Worm (Caenorhabditis elegans): ENCODE data around the gene rha-1.
A peak's percentile ranks its signal among the peaks of the same experiment; 100 is the strongest.

rha-1 gene

ce11 chrII:8916656-8917055 is 33.2 kb upstream of the rha-1 start (continued):
- no peak for TF ChIP-seq dox-1 (GFP tag; IDR thresholded peaks at IDR 0.05)
- TF ChIP-seq F57C9.4 (tag; optimal IDR thresholded peaks at IDR 0.05): no peak

ce11 chrII:8914654-8915053 is 31.2 kb upstream of the rha-1 start:
- TF ChIP-seq ccch-3 (GFP tag; optimal IDR thresholded peaks at IDR 0.05) (no peak), madf-6 (GFP tag; IDR thresholded peaks at IDR 0.05) (no peak), ztf-28 (GFP tag; IDR thresholded peaks at IDR 0.05) (no peak), cebp-1 (GFP tag; IDR thresholded peaks at IDR 0.05) (no peak), cebp-1 (tag; optimal IDR thresholded peaks at IDR 0.05) (no peak), F57C9.4 (tag; optimal IDR thresholded peaks at IDR 0.05) (no peak), ztf-25 (GFP tag; IDR thresholded peaks at IDR 0.05) (no peak), nhr-80 (tag; optimal IDR thresholded peaks at IDR 0.05) (peak; percentile 49)

- TF ChIP-seq ztf-6 (GFP tag; IDR thresholded peaks at IDR 0.05) (no peak), hrde-1 (tag; optimal IDR thresholded peaks at IDR 0.05; ENCODE audit: borderline replicate concordance) (no peak), fkh-3 (tag; optimal IDR thresholded peaks at IDR 0.05) (no peak), Y67H2A.10 (GFP tag; conservative IDR thresholded peaks at IDR 0.05) (no peak), mes-4 (tag; optimal IDR thresholded peaks at IDR 0.05) (no peak), zfh-2 (GFP tag; conservative IDR thresholded peaks at IDR 0.05) (no peak), ceh-79 (tag; optimal IDR thresholded peaks at IDR 0.05) (no peak), F22D6.2 (tag; optimal IDR thresholded peaks at IDR 0.05) (no peak), ets-4 (GFP tag; optimal IDR thresholded peaks at IDR 0.05) (no peak), F49E8.2 (tag; optimal IDR thresholded peaks at IDR 0.05; ENCODE audit: insufficient read depth) (no peak), egl-44 (GFP tag; IDR thresholded peaks at IDR 0.05) (no peak), lin-40 (tag; optimal IDR thresholded peaks at IDR 0.05) (no peak), B0019.2 (GFP tag; conservative IDR thresholded peaks at IDR 0.05) (no peak), nhr-179 (tag; optimal IDR thresholded peaks at IDR 0.05) (no peak), akir-1 (GFP tag; optimal IDR thresholded peaks at IDR 0.05) (no peak), B0261.1 (tag; optimal IDR thresholded peaks at IDR 0.05) (no peak), lsy-27 (tag; optimal IDR thresholded peaks at IDR 0.05; ENCODE audit: borderline replicate concordance, insufficient read depth) (no peak), cebp-1 (GFP tag; IDR thresholded peaks at IDR 0.05) (no peak), cebp-1 (tag; optimal IDR thresholded peaks at IDR 0.05) (no peak)
These were observed 29.1 kb upstream of the rha-1 start for ce11 chrII:8912523-8913017.

ce11 chrII:8911929-8912328 is 28.5 kb upstream of the rha-1 start, which contains the start of gene B0457.4:
Gene B0457.4, minus strand, starts transcription at chrII:8912029.
- TF ChIP-seq ztf-25 (GFP tag; IDR thresholded peaks at IDR 0.05): no peak
- TF ChIP-seq lsl-1 (GFP tag; optimal IDR thresholded peaks at IDR 0.05): no peak
- TF ChIP-seq D2030.7 (GFP tag; IDR thresholded peaks at IDR 0.05): no peak
- no peak for TF ChIP-seq hlh-12 (tag; optimal IDR thresholded peaks at IDR 0.05)
- no peak for TF ChIP-seq hrde-1 (tag; optimal IDR thresholded peaks at IDR 0.05; ENCODE audit: borderline replicate concordance)
- TF ChIP-seq cebp-1 (GFP tag; IDR thresholded peaks at IDR 0.05): no peak
- no peak for TF ChIP-seq cebp-1 (tag; optimal IDR thresholded peaks at IDR 0.05)
- TF ChIP-seq ceh-40 (GFP tag; IDR thresholded peaks at IDR 0.05): no peak
- no peak for TF ChIP-seq attf-6 (GFP tag; IDR thresholded peaks at IDR 0.05)
- TF ChIP-seq nhr-120 (GFP tag; IDR thresholded peaks at IDR 0.05): no peak
- TF ChIP-seq F39B2.1 (GFP tag; IDR thresholded peaks at IDR 0.05): no peak
- no peak for TF ChIP-seq aptf-3 (GFP tag; IDR thresholded peaks at IDR 0.05)
